Fruit fly (Drosophila melanogaster) whole organism, prepupa: ENCODE data around the gene Unc-76.
A peak's percentile ranks its signal among the peaks of the same experiment; 100 is the strongest.

Experiments
- Blimp-1 ChIP-seq: fragments of 200-800 bp; sonication (Bioruptor generic); optimal IDR thresholded peaks from 3 replicates; lab custom pipeline; 2017; ENCODE audit warnings: missing biosample characterization, missing genetic modification characterization, mild to moderate bottlenecking, moderate library complexity, missing genetic modification reagents
- CG10631 ChIP-seq: fragments of 200-800 bp; sonication (Bioruptor generic); optimal IDR thresholded peaks from 2 replicates; lab custom pipeline; 2016; ENCODE audit warnings: missing biosample characterization, missing genetic modification characterization
- CG10669 ChIP-seq: fragments of 200-800 bp; sonication (Bioruptor generic); optimal IDR thresholded peaks from 3 replicates; lab custom pipeline; 2018; ENCODE audit warnings: missing biosample characterization, mild to moderate bottlenecking, missing genetic modification characterization, moderate library complexity
- CG11294 ChIP-seq: fragments of 200-800 bp; sonication (Bioruptor generic); IDR thresholded peaks from 2 replicates; pipeline ENCODE4 v1.3.6; 2022; ENCODE audit warnings: missing biosample characterization, missing genetic modification characterization
- CG11762 ChIP-seq: fragments of 200-800 bp; sonication (Bioruptor generic); optimal IDR thresholded peaks from 3 replicates; lab custom pipeline; 2016; ENCODE audit warnings: missing biosample characterization, missing genetic modification characterization; ENCODE audit not compliant: insufficient read depth
- CG11902 ChIP-seq: fragments of 200-800 bp; sonication (Bioruptor generic); optimal IDR thresholded peaks from 3 replicates; lab custom pipeline; 2016; ENCODE audit warnings: missing biosample characterization, missing genetic modification characterization
- CG15336 ChIP-seq: fragments of 200-800 bp; sonication (Bioruptor generic); IDR thresholded peaks from 2 replicates; pipeline ENCODE4 v1.3.6; 2022; ENCODE audit warnings: missing biosample characterization, missing genetic modification characterization
- CG1621 ChIP-seq: fragments of 200-800 bp; sonication (Bioruptor generic); optimal IDR thresholded peaks from 3 replicates; lab custom pipeline; 2018; ENCODE audit warnings: missing biosample characterization, mild to moderate bottlenecking, missing genetic modification characterization
- CG3032 ChIP-seq: fragments of 200-800 bp; optimal IDR thresholded peaks from 2 replicates; lab custom pipeline; 2019; ENCODE audit warnings: missing biosample characterization, mild to moderate bottlenecking, missing genetic modification characterization, moderate library complexity
- CG31627 ChIP-seq: fragments of 200-800 bp; sonication (Bioruptor generic); optimal IDR thresholded peaks from 3 replicates; lab custom pipeline; 2016; ENCODE audit warnings: missing biosample characterization, missing genetic modification characterization
- CG34406 ChIP-seq: fragments of 200-800 bp; sonication (Bioruptor generic); optimal IDR thresholded peaks from 3 replicates; lab custom pipeline; 2016; ENCODE audit warnings: missing biosample characterization, missing genetic modification characterization
- CG3919 ChIP-seq: fragments of 200-800 bp; sonication (Bioruptor generic); optimal IDR thresholded peaks from 3 replicates; lab custom pipeline; 2016; ENCODE audit warnings: missing biosample characterization, missing genetic modification characterization
- CG4318 ChIP-seq: fragments of 200-800 bp; sonication (Bioruptor generic); optimal IDR thresholded peaks from 3 replicates; lab custom pipeline; 2017; ENCODE audit warnings: missing biosample characterization, mild to moderate bottlenecking, missing genetic modification characterization
- CG6163 ChIP-seq: fragments of 200-800 bp; sonication (Bioruptor generic); IDR thresholded peaks from 3 replicates; pipeline ENCODE4 v1.3.6; 2022; ENCODE audit warnings: missing biosample characterization, missing genetic modification characterization
- CG6276 ChIP-seq: fragments of 200-800 bp; sonication (Bioruptor generic); optimal IDR thresholded peaks from 2 replicates; lab custom pipeline; 2017; ENCODE audit warnings: missing biosample characterization, mild to moderate bottlenecking, missing genetic modification characterization
- CG6808 ChIP-seq: fragments of 200-800 bp; sonication (Bioruptor generic); optimal IDR thresholded peaks from 3 replicates; lab custom pipeline; 2017; ENCODE audit warnings: missing biosample characterization, missing genetic modification characterization, mild to moderate bottlenecking, moderate library complexity, missing genetic modification reagents
- CG6854 ChIP-seq: fragments of 200-800 bp; sonication (Bioruptor generic); optimal IDR thresholded peaks from 2 replicates; lab custom pipeline; 2017; ENCODE audit warnings: missing biosample characterization, mild to moderate bottlenecking, missing genetic modification characterization
- CG8119 ChIP-seq: fragments of 200-800 bp; sonication (Bioruptor generic); IDR thresholded peaks from 3 replicates; pipeline ENCODE4 v1.3.6; 2022; ENCODE audit warnings: missing biosample characterization, missing genetic modification characterization
- CG8319 ChIP-seq: fragments of 200-800 bp; sonication (Bioruptor generic); optimal IDR thresholded peaks from 3 replicates; lab custom pipeline; 2016; ENCODE audit warnings: missing biosample characterization, missing genetic modification characterization
- CG8632 ChIP-seq: fragments of 200-800 bp; sonication (Bioruptor generic); optimal IDR thresholded peaks from 3 replicates; lab custom pipeline; 2016; ENCODE audit warnings: missing biosample characterization, missing genetic modification characterization
- CG9139 ChIP-seq: fragments of 200-800 bp; sonication (Bioruptor generic); optimal IDR thresholded peaks from 3 replicates; lab custom pipeline; 2017; ENCODE audit warnings: missing biosample characterization, mild to moderate bottlenecking, missing genetic modification characterization
- Eip78C ChIP-seq: fragments of 200-800 bp; sonication (Bioruptor generic); peaks from one replicate; lab custom pipeline; 2016; ENCODE audit warnings: missing biosample characterization, missing genetic modification characterization
- Eip93F ChIP-seq: fragments of 200-800 bp; sonication (Bioruptor generic); optimal IDR thresholded peaks from 2 replicates; lab custom pipeline; 2016; ENCODE audit warnings: missing biosample characterization, mild to moderate bottlenecking, missing genetic modification characterization
- Ets96B ChIP-seq: fragments of 200-800 bp; optimal IDR thresholded peaks from 2 replicates; lab custom pipeline; 2019; ENCODE audit warnings: missing biosample characterization, mild to moderate bottlenecking, missing genetic modification characterization, moderate library complexity
- Gug ChIP-seq: fragments of 200-800 bp; sonication (Bioruptor generic); IDR thresholded peaks from 2 replicates; pipeline ENCODE4 v1.3.6; 2022; ENCODE audit warnings: missing biosample characterization, missing genetic modification characterization
- Hr38 ChIP-seq: sonication (Bioruptor generic); optimal IDR thresholded peaks from 2 replicates; lab custom pipeline; 2016; ENCODE audit warnings: missing biosample characterization, missing genetic modification characterization
- Hr39 ChIP-seq: fragments of 200-800 bp; sonication (Bioruptor generic); optimal IDR thresholded peaks from 2 replicates; lab custom pipeline; 2016; ENCODE audit warnings: missing biosample characterization, missing genetic modification characterization
- Hr4 ChIP-seq: fragments of 200-800 bp; sonication (Bioruptor generic); optimal IDR thresholded peaks from 3 replicates; lab custom pipeline; 2016; ENCODE audit warnings: missing biosample characterization, missing genetic modification characterization
- Lpt ChIP-seq: fragments of 200-800 bp; sonication (Bioruptor generic); optimal IDR thresholded peaks from 3 replicates; lab custom pipeline; 2016; ENCODE audit warnings: missing biosample characterization, missing genetic modification characterization
- Met ChIP-seq: fragments of 200-800 bp; sonication (Bioruptor generic); optimal IDR thresholded peaks from 3 replicates; lab custom pipeline; 2016; ENCODE audit warnings: missing biosample characterization, missing genetic modification characterization
- Smox ChIP-seq: fragments of 200-800 bp; sonication (Bioruptor generic); optimal IDR thresholded peaks from 3 replicates; lab custom pipeline; 2016; ENCODE audit warnings: missing biosample characterization, missing genetic modification characterization
- Sox102F ChIP-seq: fragments of 200-800 bp; sonication (Bioruptor generic); optimal IDR thresholded peaks from 2 replicates; lab custom pipeline; 2016; ENCODE audit warnings: missing biosample characterization, mild to moderate bottlenecking, missing genetic modification characterization
- Sox15 ChIP-seq: fragments of 200-800 bp; sonication (Bioruptor generic); optimal IDR thresholded peaks from 3 replicates; lab custom pipeline; 2016; ENCODE audit warnings: missing biosample characterization, missing genetic modification characterization
- achi ChIP-seq: fragments of 200-800 bp; sonication (Bioruptor generic); optimal IDR thresholded peaks from 3 replicates; lab custom pipeline; 2016; ENCODE audit warnings: missing biosample characterization, missing genetic modification characterization
- acj6 ChIP-seq: fragments of 200-800 bp; sonication (Bioruptor generic); optimal IDR thresholded peaks from 3 replicates; lab custom pipeline; 2016; ENCODE audit warnings: missing biosample characterization, missing genetic modification characterization
- cyc ChIP-seq: fragments of 200-800 bp; sonication (Bioruptor generic); optimal IDR thresholded peaks from 3 replicates; lab custom pipeline; 2016; ENCODE audit warnings: missing biosample characterization, missing genetic modification characterization
- dac ChIP-seq: fragments of 200-800 bp; sonication (Bioruptor generic); optimal IDR thresholded peaks from 2 replicates; lab custom pipeline; 2017; ENCODE audit warnings: missing biosample characterization, mild to moderate bottlenecking, missing genetic modification characterization
- esn ChIP-seq: fragments of 200-800 bp; sonication (Bioruptor generic); optimal IDR thresholded peaks from 2 replicates; lab custom pipeline; 2016; ENCODE audit warnings: missing biosample characterization, mild to moderate bottlenecking, missing genetic modification characterization, moderate library complexity
- fd85E ChIP-seq: fragments of 200-800 bp; sonication (Bioruptor generic); optimal IDR thresholded peaks from 3 replicates; lab custom pipeline; 2016; ENCODE audit warnings: missing biosample characterization, missing genetic modification characterization
- fkh ChIP-seq: fragments of 200-800 bp; sonication (Bioruptor generic); optimal IDR thresholded peaks from 3 replicates; lab custom pipeline; 2017; ENCODE audit warnings: missing biosample characterization, mild to moderate bottlenecking, missing genetic modification characterization, moderate library complexity
- lz ChIP-seq: fragments of 200-800 bp; sonication (Bioruptor generic); optimal IDR thresholded peaks from 3 replicates; lab custom pipeline; 2016; ENCODE audit warnings: missing biosample characterization, missing genetic modification characterization
- net ChIP-seq: fragments of 200-800 bp; sonication (Bioruptor generic); optimal IDR thresholded peaks from 3 replicates; lab custom pipeline; 2016; ENCODE audit warnings: missing biosample characterization, missing genetic modification characterization
- pdm3 ChIP-seq: fragments of 200-800 bp; sonication (Bioruptor generic); optimal IDR thresholded peaks from 3 replicates; lab custom pipeline; 2016; ENCODE audit warnings: missing biosample characterization, missing genetic modification characterization
- salr ChIP-seq, 2 experiments: fragments of 200-800 bp; sonication (Bioruptor generic); optimal IDR thresholded peaks; 3 replicates each; lab custom pipeline; 2016 to 2018; ENCODE audit warnings: missing biosample characterization in 2 of 2, missing genetic modification characterization in 2 of 2, mild to moderate bottlenecking in 1 of 2
- spab ChIP-seq: fragments of 200-800 bp; sonication (Bioruptor generic); optimal IDR thresholded peaks from 2 replicates; lab custom pipeline; 2017; ENCODE audit warnings: missing biosample characterization, mild to moderate bottlenecking, missing genetic modification characterization, missing genetic modification reagents
- topi ChIP-seq: fragments of 200-800 bp; sonication (Bioruptor generic); optimal IDR thresholded peaks from 3 replicates; lab custom pipeline; 2016; ENCODE audit warnings: missing biosample characterization, missing genetic modification characterization
- vri ChIP-seq: fragments of 200-800 bp; sonication (Bioruptor generic); optimal IDR thresholded peaks from 3 replicates; lab custom pipeline; 2016; ENCODE audit warnings: missing biosample characterization, mild to moderate bottlenecking, missing genetic modification characterization

The Unc-76 gene

dm6 chrX:2123013-2123964 lies 42.9 kb downstream of the Unc-76 start, which contains the start of gene ph-d (continued):
- TF ChIP-seq Eip93F (GFP tag; lab: Kevin White, UChicago) (no peak), CG11902 (no peak), CG9139 (GFP tag; lab: Kevin White, UChicago) (peak; percentile 81), CG31627 (peak; percentile 23), CG3032 (tag; lab: Kevin White, UChicago) (peak; percentile 76), fd85E (GFP tag; lab: Kevin White, UChicago) (peak; percentile 72), CG11762 (GFP tag; lab: Kevin White, UChicago) (peak; percentile 38), cyc (GFP tag; lab: Kevin White, UChicago) (peak; percentile 47), CG4318 (GFP tag; lab: Kevin White, UChicago) (peak; percentile 3), lz (GFP tag; lab: Kevin White, UChicago) (peak; percentile 15), CG6276 (GFP tag; lab: Kevin White, UChicago) (peak; percentile 25), CG10631 (GFP tag; lab: Kevin White, UChicago) (peak; percentile 16), acj6 (GFP tag; lab: Kevin White, UChicago) (peak; percentile 37), Sox102F (GFP tag; lab: Kevin White, UChicago) (peak; percentile 45), Ets96B (tag; lab: Kevin White, UChicago) (peak; percentile 88), CG8632 (GFP tag; lab: Kevin White, UChicago) (no peak), Smox (GFP tag; lab: Kevin White, UChicago) (peak; percentile 52), Hr38 (GFP tag; lab: Kevin White, UChicago) (no peak), salr (GFP tag; optimal IDR thresholded peaks at IDR 0.05; lab: Kevin White, UChicago) (peak; percentile 58 to 74), spab (no peak), Hr39 (GFP tag; lab: Kevin White, UChicago) (peak; percentile 21), Eip78C (GFP tag; lab: Kevin White, UChicago) (peak; percentile 87), topi (GFP tag; lab: Kevin White, UChicago) (peak; percentile 52), CG6808 (peak; percentile 76), CG8319 (peak; percentile 9), pdm3 (peak; percentile 51), CG11294 (GFP tag; lab: Robert Waterston, UW) (peak; percentile 36; the same call in 1 of the 2 replicates), Sox15 (GFP tag; lab: Kevin White, UChicago) (no peak), Met (GFP tag; lab: Kevin White, UChicago) (peak; percentile 62), esn (GFP tag; lab: Kevin White, UChicago) (peak; percentile 55), CG6163 (GFP tag; lab: Robert Waterston, UW) (peak; percentile 94), vri (GFP tag; lab: Kevin White, UChicago) (peak; percentile 46), CG1621 (peak; percentile 88), CG3919 (GFP tag; lab: Kevin White, UChicago) (peak; percentile 20)
- TF ChIP-seq, all 60 proteins: peak for 52

dm6 chrX:2123965-2124688 lies 43.7 kb downstream of the Unc-76 start:
- TF ChIP-seq dac (GFP tag; lab: Kevin White, UChicago): peak; percentile 76
- TF ChIP-seq lz (GFP tag; lab: Kevin White, UChicago): peak; percentile 80
- peak; percentile 85 for TF ChIP-seq Hr39 (GFP tag; lab: Kevin White, UChicago)
- peak; percentile 83 for TF ChIP-seq Blimp-1 (GFP tag; lab: Kevin White, UChicago)
- peak; percentile 75 for TF ChIP-seq Gug (GFP tag; lab: Robert Waterston, UW)
- TF ChIP-seq Hr4 (GFP tag; lab: Kevin White, UChicago): peak; percentile 75
- TF ChIP-seq pdm3: peak; percentile 74
- peak; percentile 85 for TF ChIP-seq CG11902
- TF ChIP-seq CG8632 (GFP tag; lab: Kevin White, UChicago): peak; percentile 95
- peak; percentile 94 for TF ChIP-seq achi (GFP tag; lab: Kevin White, UChicago)
- TF ChIP-seq CG10669 (GFP tag; lab: Kevin White, UChicago): peak; percentile 77
- TF ChIP-seq CG15336 (GFP tag; lab: Robert Waterston, UW): peak; percentile 86
- peak; percentile 91 for TF ChIP-seq CG8119 (GFP tag; lab: Robert Waterston, UW)
- peak; percentile 72 to 79 for TF ChIP-seq salr (GFP tag; optimal IDR thresholded peaks at IDR 0.05; lab: Kevin White, UChicago)
- TF ChIP-seq CG11294 (GFP tag; lab: Robert Waterston, UW): peak; percentile 84
- TF ChIP-seq CG34406 (GFP tag; lab: Kevin White, UChicago): peak; percentile 96
- peak; percentile 66 for TF ChIP-seq fkh (GFP tag; lab: Kevin White, UChicago)
- TF ChIP-seq CG6854 (GFP tag; lab: Kevin White, UChicago): peak; percentile 85
- peak; percentile 43 for TF ChIP-seq fd85E (GFP tag; lab: Kevin White, UChicago)
- TF ChIP-seq net (GFP tag; lab: Kevin White, UChicago): peak; percentile 79
- peak; percentile 87 for TF ChIP-seq Lpt (GFP tag; lab: Kevin White, UChicago)
